Worm (Caenorhabditis elegans) whole organism, L1 larva: Measurements from ENCODE around the gene par-1.

Source experiments
- alr-1 ChIP-seq: fragments of 200-800 bp; sonication (Bioruptor generic); optimal IDR thresholded peaks from 2 replicates; lab custom pipeline; 2018; ENCODE audit warnings: borderline replicate concordance, mild to moderate bottlenecking, missing genetic modification characterization, missing compliant biosample characterization
- aly-2 ChIP-seq: fragments of 150-350 bp; optimal IDR thresholded peaks from 2 replicates; lab custom pipeline; 2014; ENCODE audit warnings: missing biosample characterization, missing genetic modification characterization
- blmp-1 ChIP-seq: fragments of 150-350 bp; optimal IDR thresholded peaks from 2 replicates; lab custom pipeline; 2014; ENCODE audit warnings: missing biosample characterization, missing genetic modification characterization
- ceh-90 ChIP-seq: sonication (generic microtip); optimal IDR thresholded peaks from 2 replicates; lab custom pipeline; 2016; ENCODE audit warnings: missing genetic modification characterization, missing compliant biosample characterization
- dpl-1 ChIP-seq, 3 experiments: fragments of 150-350 bp in 2 of 3; sonication (generic microtip) in 1 of 3; optimal IDR thresholded peaks; 2 replicates each; lab custom pipeline; 2014 to 2017; ENCODE audit warnings: missing biosample characterization in 3 of 3, missing genetic modification characterization in 3 of 3, missing genetic modification reagents in 3 of 3
- dsc-1 ChIP-seq: sonication (generic microtip); optimal IDR thresholded peaks from 2 replicates; lab custom pipeline; 2016; ENCODE audit warnings: mild to moderate bottlenecking, missing genetic modification characterization, missing compliant biosample characterization
- efl-3 ChIP-seq: fragments of 200-800 bp; sonication (Bioruptor generic); optimal IDR thresholded peaks from 2 replicates; lab custom pipeline; 2018; ENCODE audit warnings: mild to moderate bottlenecking, missing genetic modification characterization, missing compliant biosample characterization
- egl-27 ChIP-seq, 2 experiments: fragments of 150-350 bp in 1 of 2; sonication (generic microtip); optimal IDR thresholded peaks; 3 replicates each; lab custom pipeline; 2017 to 2018; ENCODE audit warnings: missing biosample characterization in 2 of 2, missing genetic modification characterization in 2 of 2, missing genetic modification reagents in 2 of 2
- elt-2 ChIP-seq: sonication (generic microtip); optimal IDR thresholded peaks from 2 replicates; lab custom pipeline; 2016; ENCODE audit warnings: missing genetic modification characterization, mild to moderate bottlenecking, inconsistent platforms, missing compliant biosample characterization, missing genetic modification reagents
- elt-3 ChIP-seq, 6 experiments: fragments of 150-350 bp in 1 of 6; sonication (generic microtip); optimal IDR thresholded peaks; 2 replicates each; lab custom pipeline; 2017 to 2018; ENCODE audit warnings: missing biosample characterization in 6 of 6, missing genetic modification characterization in 6 of 6, inconsistent platforms in 1 of 6
- ets-5 ChIP-seq: fragments of 200-800 bp; sonication (Bioruptor generic); IDR thresholded peaks from 2 replicates; pipeline ENCODE4 v1.3.6; 2022; ENCODE audit warnings: missing genetic modification characterization, missing compliant biosample characterization
- fkh-4 ChIP-seq: sonication (generic microtip); optimal IDR thresholded peaks from 2 replicates; lab custom pipeline; 2016; ENCODE audit warnings: missing compliant biosample characterization, missing genetic modification characterization, borderline replicate concordance
- fkh-8 ChIP-seq: sonication (generic microtip); optimal IDR thresholded peaks from 2 replicates; lab custom pipeline; 2016; ENCODE audit warnings: mild to moderate bottlenecking, missing genetic modification characterization, missing compliant biosample characterization
- grh-1 ChIP-seq: fragments of 200-800 bp; sonication (Bioruptor generic); IDR thresholded peaks from 2 replicates; pipeline ENCODE4 v1.3.6; 2022; ENCODE audit warnings: missing genetic modification reagents, missing genetic modification characterization, missing compliant biosample characterization
- irx-1 ChIP-seq: sonication (generic microtip); optimal IDR thresholded peaks from 2 replicates; lab custom pipeline; 2016; ENCODE audit warnings: missing genetic modification characterization, missing compliant biosample characterization
- isw-1 ChIP-seq: fragments of 200-800 bp; sonication (Bioruptor generic); IDR thresholded peaks from 2 replicates; pipeline ENCODE4 v1.3.6; 2022; ENCODE audit warnings: missing genetic modification characterization, missing compliant biosample characterization
- lin-13 ChIP-seq: fragments of 150-350 bp; optimal IDR thresholded peaks from 2 replicates; lab custom pipeline; 2014; ENCODE audit warnings: missing biosample characterization, missing genetic modification reagents, missing genetic modification characterization
- lin-14 ChIP-seq: fragments of 200-800 bp; sonication (Bioruptor generic); optimal IDR thresholded peaks from 2 replicates; lab custom pipeline; 2018; ENCODE audit warnings: mild to moderate bottlenecking, missing genetic modification characterization, moderate library complexity, missing compliant biosample characterization
- lir-3 ChIP-seq: sonication (generic microtip); optimal IDR thresholded peaks from 2 replicates; lab custom pipeline; 2016; ENCODE audit warnings: mild to moderate bottlenecking, missing genetic modification characterization, moderate library complexity, missing compliant biosample characterization; ENCODE audit not compliant: poor library complexity
- mab-9 ChIP-seq: fragments of 200-800 bp; sonication (Bioruptor generic); IDR thresholded peaks from 2 replicates; pipeline ENCODE4 v1.3.6; 2022; ENCODE audit warnings: missing genetic modification reagents, missing genetic modification characterization, missing compliant biosample characterization
- mdl-1 ChIP-seq, 2 experiments: fragments of 150-350 bp; optimal IDR thresholded peaks; 2 replicates each; lab custom pipeline; 2014 to 2017; ENCODE audit warnings: missing biosample characterization in 2 of 2, missing genetic modification characterization in 2 of 2, inconsistent platforms in 1 of 2
- mef-2 ChIP-seq: fragments of 150-350 bp; optimal IDR thresholded peaks from 2 replicates; lab custom pipeline; 2014; ENCODE audit warnings: missing biosample characterization, missing genetic modification characterization
- mep-1 ChIP-seq: fragments of 150-350 bp; optimal IDR thresholded peaks from 2 replicates; lab custom pipeline; 2014; ENCODE audit warnings: missing biosample characterization, missing genetic modification characterization
- nhr-19 ChIP-seq: fragments of 200-800 bp; sonication (Bioruptor generic); conservative IDR thresholded peaks from 2 replicates; pipeline ENCODE4 v1.3.6; 2022; ENCODE audit warnings: missing genetic modification characterization, missing compliant biosample characterization
- nhr-47 ChIP-seq: sonication (generic microtip); optimal IDR thresholded peaks from 2 replicates; lab custom pipeline; 2016; ENCODE audit warnings: mild to moderate bottlenecking, missing genetic modification characterization, moderate library complexity, missing compliant biosample characterization
- nhr-76 ChIP-seq: sonication (generic microtip); optimal IDR thresholded peaks from 2 replicates; lab custom pipeline; 2017; ENCODE audit warnings: missing biosample characterization, missing genetic modification characterization
- nhr-85 ChIP-seq: sonication (generic microtip); peaks from one replicate; lab custom pipeline; 2016; ENCODE audit warnings: missing genetic modification characterization, inconsistent platforms, missing compliant biosample characterization
- pag-3 ChIP-seq: sonication (generic microtip); optimal IDR thresholded peaks from 2 replicates; lab custom pipeline; 2017; ENCODE audit warnings: missing genetic modification characterization, mild to moderate bottlenecking, missing compliant biosample characterization, antibody characterized with exemption, borderline replicate concordance; ENCODE audit not compliant: insufficient read depth
- pqm-1 ChIP-seq: sonication (generic microtip); optimal IDR thresholded peaks from 3 replicates; lab custom pipeline; 2017; ENCODE audit warnings: missing biosample characterization, missing genetic modification characterization
- rnt-1 ChIP-seq: sonication (generic microtip); optimal IDR thresholded peaks from 2 replicates; lab custom pipeline; 2016; ENCODE audit warnings: mild to moderate bottlenecking, missing genetic modification characterization, moderate library complexity, missing compliant biosample characterization
- skn-1 ChIP-seq: fragments of 150-350 bp; optimal IDR thresholded peaks from 2 replicates; lab custom pipeline; 2014; ENCODE audit warnings: missing biosample characterization, missing genetic modification characterization
- sox-4 ChIP-seq: sonication (generic microtip); optimal IDR thresholded peaks from 2 replicates; lab custom pipeline; 2016; ENCODE audit warnings: missing genetic modification characterization, missing compliant biosample characterization
- swsn-7 ChIP-seq: sonication (generic microtip); optimal IDR thresholded peaks from 2 replicates; lab custom pipeline; 2016; ENCODE audit warnings: missing genetic modification characterization, missing compliant biosample characterization
- unc-130 ChIP-seq: fragments of 150-350 bp; optimal IDR thresholded peaks from 2 replicates; lab custom pipeline; 2017; ENCODE audit warnings: missing biosample characterization, missing genetic modification characterization, inconsistent platforms
- unc-30 ChIP-seq: sonication (generic microtip); optimal IDR thresholded peaks from 2 replicates; lab custom pipeline; 2017; ENCODE audit warnings: missing biosample characterization, missing genetic modification characterization
- unc-86 ChIP-seq: sonication (generic microtip); optimal IDR thresholded peaks from 2 replicates; lab custom pipeline; 2016; ENCODE audit warnings: missing genetic modification characterization, missing compliant biosample characterization
- ztf-11 ChIP-seq, 2 experiments: sonication (generic microtip); optimal IDR thresholded peaks; 2 replicates each; lab custom pipeline; 2016 to 2017; ENCODE audit warnings: missing genetic modification characterization in 2 of 2, missing biosample characterization in 1 of 2, missing compliant biosample characterization in 1 of 2
- ztf-4 ChIP-seq: fragments of 150-350 bp; optimal IDR thresholded peaks from 2 replicates; lab custom pipeline; 2014; ENCODE audit warnings: missing biosample characterization, missing genetic modification characterization

The par-1 gene

DNA sequence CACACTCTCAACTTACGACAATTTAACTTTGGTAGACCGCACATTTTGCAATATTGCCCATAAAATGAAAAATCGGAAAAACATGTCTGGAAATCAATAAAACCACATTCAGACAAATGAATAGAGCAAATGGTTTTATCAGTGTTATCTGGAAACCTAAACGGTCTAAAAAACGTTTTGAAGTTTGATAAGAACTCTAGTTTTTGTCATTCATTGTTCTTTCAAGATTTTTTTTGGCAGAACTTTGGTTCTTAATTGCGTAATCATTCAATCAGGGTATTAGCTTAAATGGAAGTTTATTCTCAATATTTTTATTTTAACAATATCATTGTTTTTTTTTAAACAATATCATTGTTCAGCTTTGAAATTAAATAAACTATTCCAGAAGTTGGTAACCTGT is 30.0 kb upstream of the par-1 start, which contains the start of gene cest-2.2:
Gene cest-2.2, minus strand, starts transcription at position 140 of the 400 bp plus-strand sequence.
- TF ChIP-seq ets-5 (GFP tag; lab: Robert Waterston, UW) (no peak), ztf-4 (tag; lab: Kevin White, UChicago) (no peak), irx-1 (tag; lab: Kevin White, UChicago) (no peak), elt-2 (tag; lab: Kevin White, UChicago) (peak; percentile 21)

DNA sequence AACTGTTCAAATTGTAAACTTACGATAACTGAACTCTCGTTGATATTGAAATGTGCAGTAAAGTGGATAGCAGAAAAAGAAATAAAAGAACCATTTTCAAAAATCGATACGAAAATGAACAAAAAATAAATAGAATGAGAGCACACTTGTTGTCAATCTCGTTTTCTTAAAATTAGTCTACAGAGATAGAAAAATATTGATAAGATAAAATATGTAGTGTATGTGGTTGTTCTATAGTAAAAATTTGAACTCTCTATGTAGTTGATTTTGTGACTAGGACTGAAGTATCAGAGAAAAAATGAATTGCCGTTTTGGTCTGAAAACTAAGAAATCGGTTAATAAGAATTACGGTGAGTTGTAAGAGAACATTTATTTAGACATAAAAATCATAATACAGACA is 26.1 kb upstream of the par-1 start, which contains the start of gene cest-2.1:
Gene cest-2.1, minus strand, starts transcription at position 198 of the 400 bp plus-strand sequence.
- no peak for TF ChIP-seq swsn-7
- no peak for TF ChIP-seq aly-2
- no peak for TF ChIP-seq elt-3 (tag; optimal IDR thresholded peaks at IDR 0.05; lab: Kevin White, UChicago)

DNA sequence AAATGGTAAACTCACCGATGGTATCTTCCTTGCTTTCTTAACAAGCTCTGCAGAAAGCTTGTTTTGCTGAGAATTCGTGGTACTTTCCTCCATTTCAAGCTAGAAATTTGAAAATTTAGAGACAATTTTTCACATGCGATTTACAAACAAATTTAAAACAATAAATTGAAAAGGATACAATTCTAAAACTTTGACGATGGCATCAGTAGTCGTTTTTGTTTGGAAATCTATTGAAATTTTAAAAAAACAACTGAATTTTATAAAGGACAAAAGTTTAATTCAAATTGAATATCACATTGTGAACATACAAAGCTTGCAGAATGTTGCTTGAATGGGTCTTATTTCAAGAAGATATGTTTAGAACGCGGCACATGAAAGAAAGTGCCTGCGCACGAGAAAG is 22.5 kb upstream of the par-1 start, which contains the start of gene ocam-1:
Gene ocam-1, minus strand, starts transcription at position 101 of the 400 bp plus-strand sequence.
- TF ChIP-seq lir-3 (tag; lab: Kevin White, UChicago) (no peak), dsc-1 (tag; lab: Kevin White, UChicago) (no peak), swsn-7 (no peak), pag-3 (no peak), unc-130 (tag; lab: Kevin White, UChicago) (no peak), isw-1 (GFP tag; lab: Robert Waterston, UW) (no peak), grh-1 (GFP tag; lab: Robert Waterston, UW) (no peak)

DNA sequence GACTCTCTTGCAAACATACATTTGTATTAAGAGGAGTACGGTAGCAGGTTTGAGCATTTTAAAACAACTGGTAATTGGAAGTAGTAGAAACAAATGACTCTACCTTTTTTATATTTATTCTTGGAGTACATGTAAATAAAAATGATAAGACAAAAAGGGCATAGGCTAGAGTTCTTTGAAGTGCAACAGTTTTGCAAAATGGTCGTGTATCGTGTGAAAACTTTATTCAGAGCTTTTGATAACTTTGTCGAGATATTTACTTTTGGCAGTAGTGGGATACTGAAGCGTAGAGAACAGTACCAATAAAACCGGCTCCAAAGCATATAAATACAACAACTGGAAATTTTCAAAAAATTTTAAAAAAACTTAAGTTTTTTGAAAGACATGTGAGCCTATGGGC is 21.5 kb upstream of the par-1 start, which contains the start of gene cest-1.1:
Gene cest-1.1, minus strand, starts transcription at position 101 of the 400 bp plus-strand sequence.
- TF ChIP-seq mef-2 (tag; lab: Kevin White, UChicago) = no peak
- TF ChIP-seq mab-9 = no peak
- TF ChIP-seq mep-1 = no peak
- TF ChIP-seq rnt-1 (tag; lab: Kevin White, UChicago) = no peak
- no peak for TF ChIP-seq blmp-1

DNA sequence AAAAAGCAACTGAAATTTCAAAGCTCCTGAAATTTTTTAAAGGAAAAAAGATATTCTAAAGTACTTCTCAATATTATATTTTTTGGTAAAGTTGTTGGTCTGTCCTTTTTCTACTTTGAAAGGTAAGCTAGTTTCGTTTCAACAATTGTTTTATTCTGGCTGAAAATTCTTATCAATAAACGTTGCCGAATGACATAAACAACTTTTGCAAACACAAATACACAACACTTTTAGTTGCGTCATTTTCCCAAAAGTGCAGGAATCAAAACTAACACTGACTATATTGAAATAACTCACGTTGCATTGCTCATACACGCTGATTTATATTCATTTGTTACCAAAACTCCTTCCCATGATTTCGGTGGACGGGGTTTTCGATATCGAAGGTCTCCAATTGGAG is 20.6 kb upstream of the par-1 start:
- TF ChIP-seq fkh-8 (tag; lab: Kevin White, UChicago) (no peak), elt-2 (tag; lab: Kevin White, UChicago) (no peak), nhr-19 (GFP tag; lab: Robert Waterston, UW) (no peak), alr-1 (no peak)
- TF ChIP-seq, all 84 proteins: peak for 0

DNA sequence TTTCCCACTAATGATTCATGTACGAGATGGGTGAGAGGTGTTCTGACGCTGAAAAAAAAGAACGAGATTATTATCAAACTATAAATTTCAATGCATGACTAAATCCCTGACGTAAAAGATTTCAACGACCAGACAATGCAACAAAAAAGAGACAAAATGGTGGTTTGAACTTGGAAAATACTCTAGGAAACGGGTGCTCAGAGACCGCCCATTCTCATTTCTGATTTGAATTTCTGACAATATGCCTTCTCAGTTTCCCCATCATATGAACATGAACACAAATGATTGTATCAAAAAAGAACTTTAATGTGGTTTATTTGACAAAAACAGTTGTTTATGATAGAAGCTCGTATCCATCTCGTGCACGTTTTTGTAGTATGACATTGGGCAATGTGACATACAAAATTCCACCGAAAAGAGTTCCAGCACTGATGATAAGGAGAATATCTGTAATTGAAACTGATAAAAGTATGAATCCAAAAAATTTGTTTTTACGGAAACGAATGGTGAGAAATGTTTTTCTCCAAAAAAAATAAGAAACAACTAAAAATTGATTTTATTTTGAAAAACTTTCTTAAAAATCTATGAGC is 17.9 kb upstream of the par-1 start, which contains the start of gene srd-26:
Gene srd-26, minus strand, starts transcription at position 51 of the 590 bp plus-strand sequence.
- TF ChIP-seq pqm-1 (tag; lab: Kevin White, UChicago) = no peak
- no peak for TF ChIP-seq ceh-90
- no peak for TF ChIP-seq dpl-1 (GFP tag; optimal IDR thresholded peaks at IDR 0.05; lab: Kevin White, UChicago)
- no peak for TF ChIP-seq lin-13 (GFP tag; lab: Kevin White, UChicago)
- no peak for TF ChIP-seq efl-3 (GFP tag; lab: Kevin White, UChicago)
- TF ChIP-seq nhr-76 (tag; lab: Kevin White, UChicago) = no peak
- TF ChIP-seq nhr-47 (tag; lab: Kevin White, UChicago) = no peak
- no peak for TF ChIP-seq unc-86
- no peak for TF ChIP-seq ztf-4 (tag; lab: Kevin White, UChicago)
- no peak for TF ChIP-seq egl-27 (tag; optimal IDR thresholded peaks at IDR 0.05; lab: Kevin White, UChicago)
- TF ChIP-seq mdl-1 (tag; optimal IDR thresholded peaks at IDR 0.05; lab: Kevin White, UChicago) = no peak
- no peak for TF ChIP-seq unc-30 (tag; lab: Kevin White, UChicago)
- no peak for TF ChIP-seq nhr-85 (tag; lab: Kevin White, UChicago)
- TF ChIP-seq fkh-4 = no peak
- no peak for TF ChIP-seq sox-4
- TF ChIP-seq aly-2 = no peak
- TF ChIP-seq skn-1 (tag; lab: Kevin White, UChicago) = no peak
- no peak for TF ChIP-seq lin-14 (GFP tag; lab: Kevin White, UChicago)
- no peak for TF ChIP-seq ztf-11 (tag; optimal IDR thresholded peaks at IDR 0.05; lab: Kevin White, UChicago)
